Fruit fly (Drosophila melanogaster) whole organism, embryonic: ENCODE results near the gene CG44139.
A peak's percentile ranks its signal among the peaks of the same experiment; 100 is the strongest.

Experiments
- Bgb ChIP-seq: fragments of 200-800 bp; sonication (Bioruptor generic); IDR thresholded peaks from 2 replicates; pipeline ENCODE4 v1.3.6; 2022; ENCODE audit warnings: missing biosample characterization, missing genetic modification characterization; ENCODE audit not compliant: partially characterized antibody
- CG10654 ChIP-seq: fragments of 200-800 bp; sonication (Bioruptor generic); optimal IDR thresholded peaks from 2 replicates; lab custom pipeline; 2016; ENCODE audit warnings: missing biosample characterization, missing genetic modification characterization
- CG11085 ChIP-seq: fragments of 200-800 bp; sonication (Bioruptor generic); IDR thresholded peaks from 2 replicates; pipeline ENCODE4 v1.3.6; 2022; ENCODE audit warnings: missing biosample characterization, missing genetic modification characterization
- CG11456 ChIP-seq: fragments of 200-800 bp; sonication (Bioruptor generic); IDR thresholded peaks from 3 replicates; pipeline ENCODE4 v1.3.6; 2022; ENCODE audit warnings: missing biosample characterization, missing genetic modification characterization
- CG12071 ChIP-seq: fragments of 200-800 bp; sonication (Bioruptor generic); optimal IDR thresholded peaks from 3 replicates; lab custom pipeline; 2018; ENCODE audit warnings: missing biosample characterization, mild to moderate bottlenecking, missing genetic modification characterization
- CG1233 ChIP-seq: fragments of 200-800 bp; sonication (Bioruptor generic); optimal IDR thresholded peaks from 4 replicates; lab custom pipeline; 2018; ENCODE audit warnings: missing biosample characterization, mild to moderate bottlenecking, missing genetic modification characterization
- CG13287 ChIP-seq: fragments of 200-800 bp; sonication (Bioruptor generic); IDR thresholded peaks from 2 replicates; pipeline ENCODE4 v1.3.6; 2022; ENCODE audit warnings: missing biosample characterization, missing genetic modification characterization; ENCODE audit not compliant: partially characterized antibody
- CG13775 ChIP-seq: fragments of 200-800 bp; sonication (Bioruptor generic); optimal IDR thresholded peaks from 3 replicates; lab custom pipeline; 2017; ENCODE audit warnings: missing biosample characterization, mild to moderate bottlenecking, missing genetic modification characterization
- CG14667 ChIP-seq: fragments of 200-800 bp; sonication (Bioruptor generic); IDR thresholded peaks from 2 replicates; pipeline ENCODE4 v1.3.6; 2022; ENCODE audit warnings: missing biosample characterization, missing genetic modification characterization
- CG15269 ChIP-seq: fragments of 200-800 bp; sonication (Bioruptor generic); optimal IDR thresholded peaks from 2 replicates; lab custom pipeline; 2018; ENCODE audit warnings: missing biosample characterization, mild to moderate bottlenecking, missing genetic modification characterization, moderate library complexity
- CG15479 ChIP-seq: fragments of 200-800 bp; sonication (Bioruptor generic); optimal IDR thresholded peaks from 3 replicates; lab custom pipeline; 2019; ENCODE audit warnings: missing biosample characterization, mild to moderate bottlenecking, missing genetic modification characterization, moderate library complexity
- CG15514 ChIP-seq: fragments of 200-800 bp; sonication (Bioruptor generic); optimal IDR thresholded peaks from 3 replicates; lab custom pipeline; 2017; ENCODE audit warnings: missing biosample characterization, missing genetic modification characterization, mild to moderate bottlenecking, moderate library complexity, missing genetic modification reagents
- CG18764 ChIP-seq: fragments of 200-800 bp; sonication (Bioruptor generic); optimal IDR thresholded peaks from 3 replicates; lab custom pipeline; 2016; ENCODE audit warnings: missing biosample characterization, missing genetic modification characterization
- CG30403 ChIP-seq: fragments of 200-800 bp; sonication (Bioruptor generic); optimal IDR thresholded peaks from 3 replicates; lab custom pipeline; 2016; ENCODE audit warnings: missing biosample characterization, missing genetic modification characterization
- CG4328 ChIP-seq: fragments of 200-800 bp; sonication (Bioruptor generic); optimal IDR thresholded peaks from 3 replicates; lab custom pipeline; 2017; ENCODE audit warnings: missing biosample characterization, missing genetic modification reagents, missing genetic modification characterization
- CG5180 ChIP-seq: fragments of 200-800 bp; sonication (Bioruptor generic); optimal IDR thresholded peaks from 3 replicates; lab custom pipeline; 2017; ENCODE audit warnings: missing biosample characterization, missing genetic modification characterization, mild to moderate bottlenecking, moderate library complexity, missing genetic modification reagents
- CG6272 ChIP-seq: fragments of 200-800 bp; sonication (Bioruptor generic); IDR thresholded peaks from 2 replicates; pipeline ENCODE4 v1.3.6; 2022; ENCODE audit warnings: missing biosample characterization, missing genetic modification characterization
- CG8765 ChIP-seq: fragments of 200-800 bp; sonication (Bioruptor generic); IDR thresholded peaks from 2 replicates; pipeline ENCODE4 v1.3.6; 2022; ENCODE audit warnings: missing biosample characterization, missing genetic modification characterization
- D ChIP-seq, 2 experiments: fragments of 200-800 bp in 1 of 2; fragments of >200 bp in 1 of 2; sonication (Bioruptor generic) in 1 of 2; optimal IDR thresholded peaks; 2 replicates in 1 of 2; 3 replicates in 1 of 2; lab custom pipeline; 2017; ENCODE audit warnings: mild to moderate bottlenecking in 1 of 2, missing biosample characterization in 1 of 2, missing genetic modification characterization in 1 of 2, missing genetic modification reagents in 1 of 2
- Dp ChIP-seq: fragments of 200-800 bp; sonication (Bioruptor generic); optimal IDR thresholded peaks from 2 replicates; lab custom pipeline; 2018; ENCODE audit warnings: missing biosample characterization, mild to moderate bottlenecking, missing genetic modification characterization, moderate library complexity
- H2.0 ChIP-seq: fragments of 200-800 bp; sonication (Bioruptor generic); IDR thresholded peaks from 2 replicates; pipeline ENCODE4 v1.3.6; 2022; ENCODE audit warnings: missing biosample characterization, missing genetic modification characterization
- Jarid2 ChIP-seq: fragments of 200-800 bp; sonication (Bioruptor generic); optimal IDR thresholded peaks from 3 replicates; lab custom pipeline; 2017; ENCODE audit warnings: mild to moderate bottlenecking, missing biosample characterization, missing genetic modification reagents, missing genetic modification characterization
- Lhr ChIP-seq: fragments of 200-800 bp; sonication (Bioruptor generic); optimal IDR thresholded peaks from 3 replicates; lab custom pipeline; 2017; ENCODE audit warnings: mild to moderate bottlenecking, missing biosample characterization, missing genetic modification reagents, missing genetic modification characterization
- Lim3 ChIP-seq: fragments of 200-800 bp; sonication (Bioruptor generic); IDR thresholded peaks from 2 replicates; pipeline ENCODE4 v1.3.6; 2022; ENCODE audit warnings: missing biosample characterization, missing genetic modification characterization
- Mes4 ChIP-seq: fragments of 200-800 bp; sonication (Bioruptor generic); optimal IDR thresholded peaks from 2 replicates; lab custom pipeline; 2016; ENCODE audit warnings: missing biosample characterization, missing genetic modification characterization
- Oli ChIP-seq: fragments of 200-800 bp; sonication (Bioruptor generic); optimal IDR thresholded peaks from 2 replicates; lab custom pipeline; 2018; ENCODE audit warnings: missing biosample characterization, mild to moderate bottlenecking, missing genetic modification characterization, moderate library complexity
- Poxn ChIP-seq: fragments of 200-800 bp; sonication (Bioruptor generic); IDR thresholded peaks from 2 replicates; pipeline ENCODE4 v1.3.6; 2022; ENCODE audit warnings: missing biosample characterization, missing genetic modification characterization
- Sin3A ChIP-seq: fragments of >200 bp; optimal IDR thresholded peaks from 2 replicates; lab custom pipeline; 2018
- Usf ChIP-seq: fragments of 200-800 bp; sonication (Bioruptor generic); optimal IDR thresholded peaks from 2 replicates; lab custom pipeline; 2017; ENCODE audit warnings: missing genotype, missing biosample characterization, missing genetic modification characterization
- Xbp1 ChIP-seq: fragments of 200-800 bp; sonication (Bioruptor generic); optimal IDR thresholded peaks from 3 replicates; lab custom pipeline; 2016; ENCODE audit warnings: missing biosample characterization, mild to moderate bottlenecking, missing genetic modification characterization
- abd-A ChIP-seq: fragments of 200-800 bp; sonication (Bioruptor generic); optimal IDR thresholded peaks from 3 replicates; lab custom pipeline; 2019; ENCODE audit warnings: missing biosample characterization, mild to moderate bottlenecking, missing genetic modification characterization, moderate library complexity
- amos ChIP-seq: fragments of 200-800 bp; sonication (Bioruptor generic); IDR thresholded peaks from 2 replicates; pipeline ENCODE4 v1.3.6; 2022; ENCODE audit warnings: missing biosample characterization, missing genetic modification characterization; ENCODE audit not compliant: partially characterized antibody
- bbx ChIP-seq: fragments of 200-800 bp; sonication (Bioruptor generic); IDR thresholded peaks from 2 replicates; pipeline ENCODE4 v1.3.6; 2022; ENCODE audit warnings: missing biosample characterization, missing genetic modification characterization; ENCODE audit not compliant: partially characterized antibody
- eve ChIP-seq, 2 experiments: fragments of >200 bp; optimal IDR thresholded peaks; 2 replicates each; lab custom pipeline; 2017; ENCODE audit warnings: missing biosample characterization in 2 of 2, missing genetic modification characterization in 2 of 2
- eyg ChIP-seq: fragments of 200-800 bp; sonication (Bioruptor generic); optimal IDR thresholded peaks from 3 replicates; lab custom pipeline; 2016; ENCODE audit warnings: missing biosample characterization, missing genetic modification characterization
- gsb ChIP-seq: fragments of 200-800 bp; sonication (Bioruptor generic); IDR thresholded peaks from 2 replicates; pipeline ENCODE4 v1.3.6; 2022; ENCODE audit warnings: missing biosample characterization, missing genetic modification characterization
- insv ChIP-seq, 2 experiments: fragments of 200-800 bp; sonication (Bioruptor generic); optimal IDR thresholded peaks; 3 replicates each; lab custom pipeline; 2016 to 2018; ENCODE audit warnings: missing biosample characterization in 2 of 2, missing genetic modification characterization in 2 of 2
- inv ChIP-seq: fragments of 200-800 bp; sonication (Bioruptor generic); IDR thresholded peaks from 2 replicates; pipeline ENCODE4 v1.3.6; 2022; ENCODE audit warnings: missing biosample characterization, missing genetic modification characterization; ENCODE audit not compliant: partially characterized antibody
- jumu ChIP-seq: fragments of 200-800 bp; sonication (Bioruptor generic); optimal IDR thresholded peaks from 3 replicates; lab custom pipeline; 2016; ENCODE audit warnings: missing biosample characterization, missing genetic modification characterization
- nerfin-1 ChIP-seq: fragments of 200-800 bp; sonication (Bioruptor generic); optimal IDR thresholded peaks from 3 replicates; lab custom pipeline; 2019; ENCODE audit warnings: missing biosample characterization, mild to moderate bottlenecking, missing genetic modification characterization, moderate library complexity
- odd ChIP-seq: fragments of 200-800 bp; sonication (Bioruptor generic); optimal IDR thresholded peaks from 2 replicates; lab custom pipeline; 2017; ENCODE audit warnings: missing biosample characterization, mild to moderate bottlenecking, missing genetic modification characterization
- pzg ChIP-seq: fragments of 200-800 bp; sonication (Bioruptor generic); optimal IDR thresholded peaks from 3 replicates; lab custom pipeline; 2018; ENCODE audit warnings: missing biosample characterization, mild to moderate bottlenecking, missing genetic modification characterization, moderate library complexity
- rib ChIP-seq: fragments of 200-800 bp; sonication (Bioruptor generic); IDR thresholded peaks from 2 replicates; pipeline ENCODE4 v1.3.6; 2022; ENCODE audit warnings: missing biosample characterization, missing genetic modification characterization
- sim ChIP-seq: fragments of 200-800 bp; sonication (Bioruptor generic); IDR thresholded peaks from 2 replicates; pipeline ENCODE4 v1.3.6; 2022; ENCODE audit warnings: missing biosample characterization, missing genetic modification characterization
- slou ChIP-seq: fragments of 200-800 bp; sonication (Bioruptor generic); optimal IDR thresholded peaks from 3 replicates; lab custom pipeline; 2016; ENCODE audit warnings: missing biosample characterization, missing genetic modification characterization
- so ChIP-seq: fragments of 200-800 bp; sonication (Bioruptor generic); IDR thresholded peaks from 3 replicates; pipeline ENCODE4 v1.3.6; 2022; ENCODE audit warnings: missing biosample characterization, missing genetic modification characterization
- tll ChIP-seq, 2 experiments: fragments of 200-800 bp in 1 of 2; fragments of >200 bp in 1 of 2; sonication (Bioruptor generic) in 1 of 2; optimal IDR thresholded peaks; 2 replicates each; lab custom pipeline; 2017 to 2019; ENCODE audit warnings: missing biosample characterization in 2 of 2, missing genetic modification characterization in 2 of 2, mild to moderate bottlenecking in 1 of 2, moderate library complexity in 1 of 2
- tx ChIP-seq: fragments of 200-800 bp; sonication (Bioruptor generic); optimal IDR thresholded peaks from 2 replicates; lab custom pipeline; 2016; ENCODE audit warnings: missing biosample characterization, missing genetic modification characterization
- unpg ChIP-seq: fragments of 200-800 bp; sonication (Bioruptor generic); optimal IDR thresholded peaks from 3 replicates; lab custom pipeline; 2018; ENCODE audit warnings: missing biosample characterization, mild to moderate bottlenecking, missing genetic modification characterization, moderate library complexity
- zf30C ChIP-seq: fragments of 200-800 bp; sonication (Bioruptor generic); optimal IDR thresholded peaks from 3 replicates; lab custom pipeline; 2018; ENCODE audit warnings: missing biosample characterization, mild to moderate bottlenecking, missing genetic modification characterization

Gene CG44139

dm6 chr2L:2454644-2455043, 30.0 kb downstream of the CG44139 start:
- no peak for TF ChIP-seq pzg (GFP tag; lab: Kevin White, UChicago)
- no peak for TF ChIP-seq tx (GFP tag; lab: Kevin White, UChicago)
- TF ChIP-seq sim (GFP tag; lab: Robert Waterston, UW): no peak
- TF ChIP-seq CG11456 (GFP tag; lab: Robert Waterston, UW): no peak
- TF ChIP-seq rib (GFP tag; lab: Robert Waterston, UW): no peak
- TF ChIP-seq Bgb: peak; percentile 64
- TF ChIP-seq jumu (GFP tag; lab: Kevin White, UChicago): no peak
- TF ChIP-seq unpg (GFP tag; lab: Kevin White, UChicago): no peak
- no peak for TF ChIP-seq abd-A
- TF ChIP-seq CG5180 (GFP tag; lab: Kevin White, UChicago): no peak
- TF ChIP-seq eyg: no peak
- TF ChIP-seq nerfin-1: no peak
- TF ChIP-seq CG18764: no peak
- TF ChIP-seq Jarid2 (GFP tag; lab: Kevin White, UChicago): peak; percentile 79
- TF ChIP-seq CG14667 (GFP tag; lab: Robert Waterston, UW): no peak
- TF ChIP-seq CG11085 (GFP tag; lab: Robert Waterston, UW): no peak
- TF ChIP-seq CG15269 (tag; lab: Kevin White, UChicago): no peak
- no peak for TF ChIP-seq CG1233 (GFP tag; lab: Kevin White, UChicago)
- peak; percentile 47 for TF ChIP-seq bbx (GFP tag; lab: Robert Waterston, UW)
- TF ChIP-seq CG6272: no peak
- TF ChIP-seq CG13287 (GFP tag; lab: Robert Waterston, UW): peak; percentile 27; the same call in 1 of the 2 replicates
- TF ChIP-seq CG10654: no peak
- peak; percentile 86 for TF ChIP-seq D (optimal IDR thresholded peaks at IDR 0.05; lab: Kevin White, UChicago)
- no peak for TF ChIP-seq D (GFP tag; optimal IDR thresholded peaks at IDR 0.05; lab: Kevin White, UChicago)
- peak in 1 of 2 experiments; percentile 52 for TF ChIP-seq insv (GFP tag; optimal IDR thresholded peaks at IDR 0.05; lab: Kevin White, UChicago)
- no peak for TF ChIP-seq CG13775 (GFP tag; lab: Kevin White, UChicago)
- TF ChIP-seq slou (GFP tag; lab: Kevin White, UChicago): no peak
- no peak for TF ChIP-seq eve (GFP tag; optimal IDR thresholded peaks at IDR 0.05; lab: Kevin White, UChicago)
- TF ChIP-seq Lim3 (GFP tag; lab: Robert Waterston, UW): no peak
- no peak for TF ChIP-seq zf30C (GFP tag; lab: Kevin White, UChicago)
- TF ChIP-seq Xbp1: no peak
- TF ChIP-seq H2.0 (GFP tag; lab: Robert Waterston, UW): no peak
- no peak for TF ChIP-seq CG8765 (GFP tag; lab: Robert Waterston, UW)
- TF ChIP-seq CG30403 (GFP tag; lab: Kevin White, UChicago): no peak
- TF ChIP-seq CG15514 (GFP tag; lab: Kevin White, UChicago): no peak
- TF ChIP-seq so (GFP tag; lab: Robert Waterston, UW): no peak
- no peak for TF ChIP-seq Mes4 (GFP tag; lab: Kevin White, UChicago)
- no peak for TF ChIP-seq CG12071 (GFP tag; lab: Kevin White, UChicago)
- TF ChIP-seq amos (GFP tag; lab: Robert Waterston, UW): peak; percentile 57; the same call in 1 of the 2 replicates
- no peak for TF ChIP-seq odd (GFP tag; lab: Kevin White, UChicago)
- TF ChIP-seq Oli (tag; lab: Kevin White, UChicago): no peak
- no peak for TF ChIP-seq Dp (GFP tag; lab: Kevin White, UChicago)
- TF ChIP-seq Usf (GFP tag; lab: Kevin White, UChicago): no peak
- TF ChIP-seq CG4328: no peak
- no peak for TF ChIP-seq Lhr (GFP tag; lab: Kevin White, UChicago)
- peak; percentile 92 for TF ChIP-seq CG15479 (GFP tag; lab: Kevin White, UChicago)
- TF ChIP-seq inv: no peak
- no peak for TF ChIP-seq Poxn (GFP tag; lab: Robert Waterston, UW)
- peak in 1 of 2 experiments; percentile 28 for TF ChIP-seq tll (GFP tag; optimal IDR thresholded peaks at IDR 0.05; lab: Kevin White, UChicago)
- no peak for TF ChIP-seq Sin3A
- no peak for TF ChIP-seq gsb
